Worm (Caenorhabditis elegans) whole organism, late embryonic: Measurements from ENCODE around the gene R03E9.2.

Experiments used
- elt-2 ChIP-seq: sonication (generic microtip); optimal IDR thresholded peaks from 2 replicates; lab custom pipeline; 2016; ENCODE audit warnings: missing genetic modification reagents, missing genetic modification characterization, missing compliant biosample characterization
- ets-4 ChIP-seq: sonication (generic microtip); optimal IDR thresholded peaks from 2 replicates; lab custom pipeline; 2016; ENCODE audit warnings: missing genetic modification characterization, missing compliant biosample characterization
- rnt-1 ChIP-seq: sonication (generic microtip); optimal IDR thresholded peaks from 2 replicates; lab custom pipeline; 2016; ENCODE audit warnings: missing genetic modification characterization, missing compliant biosample characterization
- tbx-7 ChIP-seq: sonication (generic microtip); optimal IDR thresholded peaks from 2 replicates; lab custom pipeline; 2016; ENCODE audit warnings: missing genotype, missing genetic modification characterization, missing compliant biosample characterization

ce11 chrX:6728820-6729396, 4.2 kb downstream of the R03E9.2 start:
- TF ChIP-seq tbx-7 (tag; lab: Kevin White, UChicago) (no peak), rnt-1 (tag; lab: Kevin White, UChicago) (no peak), ets-4 (no peak), elt-2 (tag; lab: Kevin White, UChicago) (no peak)
